Worm (Caenorhabditis elegans) whole organism, L1 larva: Measurements from ENCODE around the gene cyp-13B1.

Experiments used
- lin-13 ChIP-seq: fragments of 150-350 bp; optimal IDR thresholded peaks from 2 replicates; lab custom pipeline; 2014; ENCODE audit warnings: missing biosample characterization, missing genetic modification reagents, missing genetic modification characterization
- nhr-12 ChIP-seq: sonication (generic microtip); optimal IDR thresholded peaks from 2 replicates; lab custom pipeline; 2017; ENCODE audit warnings: missing biosample characterization, missing genetic modification characterization
- nhr-237 ChIP-seq: fragments of 150-350 bp; optimal IDR thresholded peaks from 2 replicates; lab custom pipeline; 2014; ENCODE audit warnings: missing biosample characterization, missing genetic modification characterization
- nhr-28 ChIP-seq: fragments of 150-350 bp; optimal IDR thresholded peaks from 2 replicates; lab custom pipeline; 2014; ENCODE audit warnings: missing biosample characterization, missing genetic modification characterization

DNA sequence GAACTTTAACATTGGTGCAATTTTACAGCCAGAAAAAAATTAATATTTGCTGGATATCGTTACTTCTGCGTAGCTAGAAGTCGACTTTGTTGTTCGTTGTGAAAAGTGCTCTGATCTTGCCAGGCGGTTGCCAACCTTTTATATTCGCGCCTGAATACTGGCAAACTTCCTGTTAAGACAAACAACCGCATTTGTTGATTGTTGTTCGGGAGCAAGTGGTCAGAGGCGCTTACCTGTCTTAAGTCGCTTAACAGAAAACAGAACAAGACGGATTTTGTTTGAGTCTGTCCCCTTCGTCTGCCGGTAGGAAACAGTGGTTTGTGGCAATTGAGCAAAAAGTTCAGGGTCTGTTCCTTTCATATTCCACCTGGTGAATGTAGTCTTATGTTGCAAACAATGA, 47.0 kb downstream of the cyp-13B1 start, which contains the start of gene C49F8.15:
- TF ChIP-seq nhr-28 (tag; lab: Kevin White, UChicago) (no peak), lin-13 (GFP tag; lab: Kevin White, UChicago) (no peak), nhr-237 (tag; lab: Kevin White, UChicago) (no peak), nhr-12 (tag; lab: Kevin White, UChicago) (no peak)
